Fruit fly (Drosophila melanogaster) Kc167 (cell line): ENCODE measurements around the gene noc.

ENCODE experiments used
- Myc ChIP-seq: fragments of >200 bp; optimal IDR thresholded peaks from 2 replicates; lab custom pipeline; 2017; ENCODE audit warnings: missing external identifiers
- Sin3A ChIP-seq: fragments of >200 bp; optimal IDR thresholded peaks from 2 replicates; lab custom pipeline; 2018; ENCODE audit warnings: missing external identifiers
- h ChIP-seq: fragments of >200 bp; optimal IDR thresholded peaks from 3 replicates; lab custom pipeline; 2018; ENCODE audit warnings: missing external identifiers
- insv ChIP-seq: fragments of >200 bp; optimal IDR thresholded peaks from 3 replicates; lab custom pipeline; 2018; ENCODE audit warnings: missing external identifiers
- psq ChIP-seq: fragments of >200 bp; optimal IDR thresholded peaks from 2 replicates; lab custom pipeline; 2017; ENCODE audit warnings: missing external identifiers

DNA sequence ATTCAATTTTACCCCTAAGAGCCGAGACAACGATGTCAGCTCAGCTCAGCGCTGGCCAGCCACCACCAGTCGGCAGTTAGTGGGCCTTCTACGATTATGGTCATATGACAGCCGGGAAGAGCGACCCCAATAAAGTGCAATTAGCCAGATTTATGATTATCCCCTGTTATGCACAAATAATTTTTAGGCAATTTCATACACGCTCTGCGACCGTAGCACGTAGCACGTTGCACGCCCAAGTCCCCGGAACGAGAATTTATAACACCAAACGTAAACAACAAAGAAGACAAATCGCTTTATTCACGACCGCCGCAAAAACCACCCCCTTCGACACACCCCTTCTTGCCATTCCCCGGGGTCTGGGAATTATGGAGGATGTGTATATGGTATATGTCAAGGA lies 36.4 kb upstream of the noc start:
- TF ChIP-seq Sin3A (lab: Kevin White, UChicago) (no peak), insv (lab: Kevin White, UChicago) (no peak), Myc (no peak), h (lab: Kevin White, UChicago) (no peak), psq (lab: Kevin White, UChicago) (no peak)
